Worm (Caenorhabditis elegans) whole organism, L4 larva: Measurements from ENCODE around the gene R07E4.3.

Experiments
- F37D6.2 ChIP-seq: sonication (generic microtip); optimal IDR thresholded peaks from 2 replicates; lab custom pipeline; 2016; ENCODE audit warnings: mild to moderate bottlenecking, missing genetic modification characterization, missing compliant biosample characterization
- ZK546.5 ChIP-seq, 2 experiments: sonication (generic microtip); optimal IDR thresholded peaks; 2 replicates each; lab custom pipeline; 2017; ENCODE audit warnings: missing biosample characterization in 2 of 2, missing genetic modification characterization in 2 of 2
- cey-2 ChIP-seq: sonication (generic microtip); optimal IDR thresholded peaks from 3 replicates; lab custom pipeline; 2017; ENCODE audit warnings: missing genetic modification characterization, mild to moderate bottlenecking, missing compliant biosample characterization, antibody characterized with exemption, borderline replicate concordance; ENCODE audit not compliant: insufficient read depth
- lsy-2 ChIP-seq, 2 experiments: fragments of 150-350 bp in 1 of 2; sonication (generic microtip) in 1 of 2; optimal IDR thresholded peaks; 2 replicates each; lab custom pipeline; 2014 to 2017; ENCODE audit warnings: missing biosample characterization in 2 of 2, missing genetic modification characterization in 2 of 2
- snpc-1.2 ChIP-seq: fragments of 200-800 bp; sonication (Bioruptor generic); IDR thresholded peaks from 2 replicates; pipeline ENCODE4 v1.3.6; 2022; ENCODE audit warnings: missing genetic modification reagents, missing genetic modification characterization, missing compliant biosample characterization
- unc-62 ChIP-seq, 3 experiments: fragments of 150-350 bp in 1 of 3; sonication (generic microtip); optimal IDR thresholded peaks in 2 of 3; peaks in 1 of 3; 1 replicate in 1 of 3; 2 replicates in 2 of 3; lab custom pipeline; 2014 to 2017; ENCODE audit warnings: missing biosample characterization in 3 of 3, missing genetic modification characterization in 3 of 3, missing genetic modification reagents in 3 of 3, missing genotype in 1 of 3
- ztf-7 ChIP-seq: fragments of 150-350 bp; optimal IDR thresholded peaks from 2 replicates; lab custom pipeline; 2014; ENCODE audit warnings: missing biosample characterization, missing genetic modification characterization

ce11 chrX:5983267-5983666 lies 30.0 kb downstream of the R07E4.3 start:
- TF ChIP-seq ZK546.5 (tag; optimal IDR thresholded peaks at IDR 0.05; lab: Kevin White, UChicago): no peak
- no peak for TF ChIP-seq snpc-1.2 (GFP tag; lab: Robert Waterston, UW)
- no peak for TF ChIP-seq cey-2 (tag; lab: Kevin White, UChicago)
- no peak for TF ChIP-seq lsy-2 (tag; optimal IDR thresholded peaks at IDR 0.05; lab: Kevin White, UChicago)
- no peak for TF ChIP-seq unc-62 (GFP tag; optimal IDR thresholded peaks at IDR 0.05 in 1 of 2; lab: Kevin White, UChicago)
- TF ChIP-seq unc-62 (tag; optimal IDR thresholded peaks at IDR 0.05; lab: Kevin White, UChicago): no peak
- no peak for TF ChIP-seq F37D6.2 (tag; lab: Kevin White, UChicago)
- TF ChIP-seq ztf-7 (tag; lab: Kevin White, UChicago): no peak
